Fruit fly (Drosophila melanogaster): ENCODE data around the gene CG6885.

The CG6885 gene

dm6 chr3L:18786066-18786426 is 41.8 kb downstream of the CG6885 start (continued):
- no peak for TF ChIP-seq CG42726 (GFP tag; IDR thresholded peaks at IDR 0.05; ENCODE audit: partially characterized antibody)
- no peak for TF ChIP-seq en (GFP tag; optimal IDR thresholded peaks at IDR 0.05)
- peak; percentile 87; the same call in 1 of the 2 replicates for TF ChIP-seq Adf1 (GFP tag; IDR thresholded peaks at IDR 0.05)
- TF ChIP-seq CG18619 (GFP tag; optimal IDR thresholded peaks at IDR 0.05): no peak
- 0 out of 2 replicates have a peak, but pooled peaks have one; percentile 12 for TF ChIP-seq ap (GFP tag; IDR thresholded peaks at IDR 0.05)
- TF ChIP-seq gsb-n (tag; optimal IDR thresholded peaks at IDR 0.05): no peak
- peak; percentile 55 for TF ChIP-seq CG18599 (GFP tag; optimal IDR thresholded peaks at IDR 0.05)
- no peak for TF ChIP-seq otp (GFP tag; IDR thresholded peaks at IDR 0.05)
- TF ChIP-seq row (GFP tag; IDR thresholded peaks at IDR 0.05): peak; percentile 49
- no peak for TF ChIP-seq CTCF (GFP tag; optimal IDR thresholded peaks at IDR 0.05)
- TF ChIP-seq Stat92E (GFP tag; optimal IDR thresholded peaks at IDR 0.05): no peak
- TF ChIP-seq odd (GFP tag; optimal IDR thresholded peaks at IDR 0.05): no peak
- TF ChIP-seq CG12104 (GFP tag; optimal IDR thresholded peaks at IDR 0.05): peak; percentile 12
- peak; percentile 17 for TF ChIP-seq CG13296 (GFP tag; optimal IDR thresholded peaks at IDR 0.05)
- TF ChIP-seq CrebB (tag; optimal IDR thresholded peaks at IDR 0.05): no peak
- no peak for TF ChIP-seq gro (GFP tag; optimal IDR thresholded peaks at IDR 0.05)
- no peak for TF ChIP-seq Ssrp (tag; optimal IDR thresholded peaks at IDR 0.05)
- no peak for TF ChIP-seq gsb (GFP tag; IDR thresholded peaks at IDR 0.05)
- peak; percentile 47 for TF ChIP-seq CG17359 (tag; optimal IDR thresholded peaks at IDR 0.05)
- peak; percentile 7 for TF ChIP-seq CG6765 (GFP tag; optimal IDR thresholded peaks at IDR 0.05)
- TF ChIP-seq NK7.1 (GFP tag; optimal IDR thresholded peaks at IDR 0.05): no peak
- no peak for TF ChIP-seq HmgZ (tag; optimal IDR thresholded peaks at IDR 0.05)
- no peak for TF ChIP-seq pum (GFP tag; optimal IDR thresholded peaks at IDR 0.05)
- TF ChIP-seq prd (optimal IDR thresholded peaks at IDR 0.05): no peak
- TF ChIP-seq prd (GFP tag; IDR thresholded peaks at IDR 0.05): peak; percentile 46; the same call in 1 of the 3 replicates
- no peak for TF ChIP-seq CG11085 (GFP tag; IDR thresholded peaks at IDR 0.05)
- no peak for TF ChIP-seq stwl (tag; optimal IDR thresholded peaks at IDR 0.05)
- TF ChIP-seq Tbp (GFP tag; optimal IDR thresholded peaks at IDR 0.05): no peak
- no peak for TF ChIP-seq CG1602 (GFP tag; optimal IDR thresholded peaks at IDR 0.05)
- TF ChIP-seq E2f2 (GFP tag; IDR thresholded peaks at IDR 0.05): peak; percentile 43
- TF ChIP-seq sens (GFP tag): peak; percentile 25
- peak; percentile 20 for TF ChIP-seq CG17385 (GFP tag; optimal IDR thresholded peaks at IDR 0.05)
- TF ChIP-seq Dip2 (GFP tag; IDR thresholded peaks at IDR 0.05): no peak
- TF ChIP-seq gt (GFP tag; IDR thresholded peaks at IDR 0.05): no peak
- TF ChIP-seq gem (tag; optimal IDR thresholded peaks at IDR 0.05): peak; percentile 67
- TF ChIP-seq maf-S (GFP tag; optimal IDR thresholded peaks at IDR 0.05): no peak
- TF ChIP-seq Dref (GFP tag; IDR thresholded peaks at IDR 0.05): no peak
- no peak for TF ChIP-seq Sox100B (GFP tag; optimal IDR thresholded peaks at IDR 0.05)
- no peak for TF ChIP-seq CG2129 (GFP tag; IDR thresholded peaks at IDR 0.05; ENCODE audit: partially characterized antibody)
- TF ChIP-seq CG17568 (GFP tag; optimal IDR thresholded peaks at IDR 0.05): no peak
- TF ChIP-seq fd102C (GFP tag; optimal IDR thresholded peaks at IDR 0.05): no peak
- TF ChIP-seq trem (tag; optimal IDR thresholded peaks at IDR 0.05): no peak
- no peak for TF ChIP-seq CG14965 (GFP tag; optimal IDR thresholded peaks at IDR 0.05; ENCODE audit: borderline replicate concordance)
- no peak for TF ChIP-seq CG8765 (GFP tag; IDR thresholded peaks at IDR 0.05)
- no peak for TF ChIP-seq gfzf (GFP tag; optimal IDR thresholded peaks at IDR 0.05)
- 0 out of 2 replicates have a peak, but pooled peaks have one; percentile 20 for TF ChIP-seq toy (GFP tag; IDR thresholded peaks at IDR 0.05)
- TF ChIP-seq ac (GFP tag; optimal IDR thresholded peaks at IDR 0.05): no peak
- TF ChIP-seq CG10543 (GFP tag; optimal IDR thresholded peaks at IDR 0.05): no peak
- TF ChIP-seq salm (tag; optimal IDR thresholded peaks at IDR 0.05): peak; percentile 32
- TF ChIP-seq CG9817 (tag; optimal IDR thresholded peaks at IDR 0.05): no peak
- peak; percentile 24 for TF ChIP-seq cwo (GFP tag; optimal IDR thresholded peaks at IDR 0.05)
- 0 out of 4 replicates have a peak, but pooled peaks have one; percentile 7 for TF ChIP-seq Gug (GFP tag; IDR thresholded peaks at IDR 0.05)

Measured in whole organism, embryonic.